Worm (Caenorhabditis elegans): ENCODE measurements around the gene Y39A1A.9.

The Y39A1A.9 gene

ce11 chrIII:10657661-10658060, 24.4 kb upstream of the Y39A1A.9 start:
- TF ChIP-seq ces-1 (GFP tag; optimal IDR thresholded peaks at IDR 0.05) (peak; percentile 68), mab-5 (tag; optimal IDR thresholded peaks at IDR 0.05) (no peak)

ce11 chrIII:10656069-10656468, 22.8 kb upstream of the Y39A1A.9 start:
- TF ChIP-seq lin-13 (tag; optimal IDR thresholded peaks at IDR 0.05) (no peak), hlh-1 (tag; optimal IDR thresholded peaks at IDR 0.05) (no peak), nhr-2 (tag; optimal IDR thresholded peaks at IDR 0.05) (no peak), ztf-11 (tag; optimal IDR thresholded peaks at IDR 0.05) (no peak), cnd-1 (tag; optimal IDR thresholded peaks at IDR 0.05) (no peak)

DNA sequence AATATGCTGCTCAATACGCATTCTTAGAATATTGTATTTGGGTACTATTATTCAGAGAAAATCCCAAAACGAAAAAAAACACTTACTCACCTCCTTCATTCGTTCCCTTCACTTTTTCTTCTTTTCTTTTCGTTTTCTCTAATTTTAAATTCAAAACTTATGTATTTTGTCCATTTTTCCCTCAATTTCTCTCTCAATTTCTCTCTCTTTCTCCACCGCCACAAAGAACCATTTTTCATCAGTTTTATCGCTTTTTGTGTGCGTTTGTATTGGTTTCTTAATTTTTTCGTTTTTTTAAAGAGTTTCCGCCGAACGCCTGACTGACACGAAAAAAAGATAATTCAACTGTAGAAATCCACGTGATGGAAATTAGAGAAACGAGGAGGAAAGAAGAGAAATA, 21.4 kb upstream of the Y39A1A.9 start, which contains the start of gene cnt-2:
Gene cnt-2, plus strand, starts transcription at position 301 of the 400 bp plus-strand sequence.
- TF ChIP-seq nhr-12 (tag; optimal IDR thresholded peaks at IDR 0.05) (no peak), nhr-2 (tag; optimal IDR thresholded peaks at IDR 0.05) (no peak), nhr-237 (tag; optimal IDR thresholded peaks at IDR 0.05) (no peak), mep-1 (tag; optimal IDR thresholded peaks at IDR 0.05) (no peak), tbx-8 (GFP tag; optimal IDR thresholded peaks at IDR 0.05) (no peak), ztf-11 (tag; optimal IDR thresholded peaks at IDR 0.05) (no peak), unc-39 (tag; optimal IDR thresholded peaks at IDR 0.05) (no peak), blmp-1 (tag; optimal IDR thresholded peaks at IDR 0.05) (no peak), bed-3 (GFP tag; optimal IDR thresholded peaks at IDR 0.05) (no peak), ham-2 (GFP tag; optimal IDR thresholded peaks at IDR 0.05) (no peak)

DNA sequence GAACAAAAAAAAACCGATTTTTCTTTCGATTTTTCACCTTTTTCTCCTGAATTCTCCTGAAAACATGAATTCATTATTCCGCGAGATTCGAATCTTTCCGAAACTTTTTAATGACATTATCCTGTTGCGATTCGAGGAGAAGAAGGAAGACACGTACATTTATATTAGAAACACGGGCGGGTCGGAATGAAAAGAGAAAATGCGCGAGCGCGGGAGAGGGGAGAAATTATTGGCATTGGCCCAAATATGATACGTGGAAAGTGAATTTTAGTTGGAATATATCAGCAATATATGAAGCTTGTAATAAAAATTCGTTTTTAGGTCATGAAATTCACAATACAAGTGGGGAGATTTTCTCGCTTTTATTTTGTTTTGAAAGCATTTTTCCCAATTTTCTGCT, 20.2 kb upstream of the Y39A1A.9 start:
- TF ChIP-seq ham-2 (GFP tag; optimal IDR thresholded peaks at IDR 0.05) (no peak), zip-8 (tag; optimal IDR thresholded peaks at IDR 0.05) (peak; percentile 11), ceh-39 (tag; optimal IDR thresholded peaks at IDR 0.05) (no peak), snpc-4 (tag; optimal IDR thresholded peaks at IDR 0.05) (no peak), ztf-11 (tag; optimal IDR thresholded peaks at IDR 0.05) (no peak), elt-3 (tag; optimal IDR thresholded peaks at IDR 0.05) (no peak), blmp-1 (tag; optimal IDR thresholded peaks at IDR 0.05) (peak; percentile 91), hlh-1 (tag; optimal IDR thresholded peaks at IDR 0.05) (no peak)

- TF ChIP-seq mep-1 (tag; optimal IDR thresholded peaks at IDR 0.05) (no peak), zip-8 (tag; optimal IDR thresholded peaks at IDR 0.05) (peak; percentile 79)
Measured at ce11 chrIII:10652833-10653232, 19.5 kb upstream of the Y39A1A.9 start.

DNA sequence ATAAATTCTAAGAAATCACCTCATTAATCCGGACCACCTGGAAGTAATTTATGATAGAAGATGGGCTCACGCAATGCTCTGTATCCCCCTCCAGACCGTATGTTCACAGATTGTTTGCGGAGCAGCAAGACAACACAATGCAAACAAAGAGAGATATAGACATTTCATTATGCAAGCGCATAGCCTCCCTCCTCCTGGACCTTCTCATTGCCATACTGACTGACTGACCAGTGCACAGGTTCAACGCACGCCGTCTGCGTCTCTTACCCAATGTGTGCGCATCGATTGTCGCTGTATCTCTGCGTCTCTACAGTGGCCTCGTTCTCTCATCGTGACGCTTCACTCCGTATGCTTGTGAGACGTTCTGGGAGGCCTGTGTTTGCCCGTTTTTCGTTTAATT, 18.3 kb upstream of the Y39A1A.9 start:
- no peak for TF ChIP-seq blmp-1 (tag; optimal IDR thresholded peaks at IDR 0.05)
- TF ChIP-seq nhr-28 (tag; optimal IDR thresholded peaks at IDR 0.05), result no peak
- TF ChIP-seq lsy-2 (tag; optimal IDR thresholded peaks at IDR 0.05), result peak; percentile 54
- peak; percentile 56 for TF ChIP-seq mls-2 (tag; optimal IDR thresholded peaks at IDR 0.05)
- TF ChIP-seq mep-1 (tag; optimal IDR thresholded peaks at IDR 0.05), result no peak
- peak; percentile 64 for TF ChIP-seq lin-13 (tag; optimal IDR thresholded peaks at IDR 0.05)
- TF ChIP-seq flh-1 (GFP tag; optimal IDR thresholded peaks at IDR 0.05), result no peak
- no peak for TF ChIP-seq ztf-11 (tag; optimal IDR thresholded peaks at IDR 0.05)
- TF ChIP-seq nhr-12 (tag; optimal IDR thresholded peaks at IDR 0.05), result no peak
- TF ChIP-seq nhr-237 (tag; optimal IDR thresholded peaks at IDR 0.05), result no peak
- peak; percentile 24 for TF ChIP-seq unc-62 (GFP tag; optimal IDR thresholded peaks at IDR 0.05)
- TF ChIP-seq bed-3 (GFP tag; optimal IDR thresholded peaks at IDR 0.05), result no peak
- no peak for TF ChIP-seq nhr-76 (tag; optimal IDR thresholded peaks at IDR 0.05)
- no peak for TF ChIP-seq snpc-4 (tag; optimal IDR thresholded peaks at IDR 0.05)
- TF ChIP-seq hlh-1 (tag; optimal IDR thresholded peaks at IDR 0.05), result no peak
- TF ChIP-seq unc-120 (tag; optimal IDR thresholded peaks at IDR 0.05; ENCODE audit: poor library complexity, severe bottlenecking), result no peak
- TF ChIP-seq ham-2 (GFP tag; optimal IDR thresholded peaks at IDR 0.05), result peak; percentile 69
- no peak for TF ChIP-seq elt-3 (tag; optimal IDR thresholded peaks at IDR 0.05)
- no peak for TF ChIP-seq ceh-43 (GFP tag; optimal IDR thresholded peaks at IDR 0.05)
- no peak for TF ChIP-seq sptf-1 (tag; optimal IDR thresholded peaks at IDR 0.05)
- TF ChIP-seq ceh-39 (tag; optimal IDR thresholded peaks at IDR 0.05), result peak; percentile 70
- peak; percentile 32 for TF ChIP-seq zip-8 (tag; optimal IDR thresholded peaks at IDR 0.05)
- TF ChIP-seq nhr-2 (tag; optimal IDR thresholded peaks at IDR 0.05), result peak; percentile 56
- TF ChIP-seq elt-1 (tag; optimal IDR thresholded peaks at IDR 0.05; ENCODE audit: borderline replicate concordance, insufficient read depth), result no peak
- peak; percentile 42 for TF ChIP-seq lin-32 (GFP tag; optimal IDR thresholded peaks at IDR 0.05)
- TF ChIP-seq sem-2 (GFP tag; optimal IDR thresholded peaks at IDR 0.05), result peak; percentile 27
- peak; percentile 44 for TF ChIP-seq cnd-1 (tag; optimal IDR thresholded peaks at IDR 0.05)
- TF ChIP-seq drap-1 (GFP tag; optimal IDR thresholded peaks at IDR 0.05), result peak; percentile 18
- no peak for TF ChIP-seq unc-39 (tag; optimal IDR thresholded peaks at IDR 0.05)
- TF ChIP-seq tbx-8 (GFP tag; optimal IDR thresholded peaks at IDR 0.05), result no peak
- TF ChIP-seq pha-4 (tag; optimal IDR thresholded peaks at IDR 0.05), result peak; percentile 95
- TF ChIP-seq mab-5 (tag; optimal IDR thresholded peaks at IDR 0.05), result no peak
- no peak for TF ChIP-seq M03D4.4 (tag; optimal IDR thresholded peaks at IDR 0.05)
- no peak for TF ChIP-seq ceh-83 (GFP tag; optimal IDR thresholded peaks at IDR 0.05)
- TF ChIP-seq ces-1 (GFP tag; optimal IDR thresholded peaks at IDR 0.05), result peak; percentile 67
